Fruit fly (Drosophila melanogaster) S2 (cell line): ENCODE measurements around the gene CG2059.

Experiments
- CG8478 ChIP-seq: fragments of >200 bp; optimal IDR thresholded peaks from 2 replicates; lab custom pipeline; 2018
- CTCF ChIP-seq, 2 experiments: fragments of >200 bp; optimal IDR thresholded peaks; 2 replicates each; lab custom pipeline; 2018

- TF ChIP-seq CG8478 = no peak
- TF ChIP-seq CTCF (optimal IDR thresholded peaks at IDR 0.05; lab: Kevin White, UChicago) = no peak
These were observed 12.2 kb downstream of the CG2059 start for dm6 chrX:7298323-7298722.
